Worm (Caenorhabditis elegans) whole organism, L3 larva: ENCODE results near the gene F36A4.4.

ENCODE experiments used
- R02D3.7 ChIP-seq: fragments of 150-350 bp; optimal IDR thresholded peaks from 2 replicates; lab custom pipeline; 2014; ENCODE audit warnings: missing biosample characterization, missing genetic modification characterization
- ZK546.5 ChIP-seq: sonication (generic microtip); optimal IDR thresholded peaks from 2 replicates; lab custom pipeline; 2017; ENCODE audit warnings: missing biosample characterization, missing genetic modification characterization
- aly-2 ChIP-seq: fragments of 150-350 bp; optimal IDR thresholded peaks from 2 replicates; lab custom pipeline; 2014; ENCODE audit warnings: missing biosample characterization, missing genetic modification characterization
- ama-1 ChIP-seq: fragments of 150-350 bp; optimal IDR thresholded peaks from 2 replicates; lab custom pipeline; 2018
- ceh-16 ChIP-seq: sonication (generic microtip); optimal IDR thresholded peaks from 2 replicates; lab custom pipeline; 2017; ENCODE audit warnings: missing biosample characterization, missing genetic modification characterization
- ceh-28 ChIP-seq: fragments of 150-350 bp; optimal IDR thresholded peaks from 2 replicates; lab custom pipeline; 2014; ENCODE audit warnings: missing biosample characterization, missing genetic modification reagents, missing genetic modification characterization
- ceh-82 ChIP-seq: fragments of 150-350 bp; optimal IDR thresholded peaks from 2 replicates; lab custom pipeline; 2014; ENCODE audit warnings: missing biosample characterization, missing genetic modification characterization
- daf-12 ChIP-seq: fragments of 150-350 bp; optimal IDR thresholded peaks from 2 replicates; lab custom pipeline; 2014; ENCODE audit warnings: missing biosample characterization, missing genetic modification reagents, missing genetic modification characterization
- egl-27 ChIP-seq: sonication (generic microtip); optimal IDR thresholded peaks from 4 replicates; lab custom pipeline; 2017; ENCODE audit warnings: missing biosample characterization, missing genetic modification reagents, missing genetic modification characterization
- egl-5 ChIP-seq: fragments of 150-350 bp; optimal IDR thresholded peaks from 2 replicates; lab custom pipeline; 2017; ENCODE audit warnings: missing biosample characterization, missing genetic modification reagents, missing genetic modification characterization, inconsistent platforms
- elt-1 ChIP-seq: fragments of 150-350 bp; optimal IDR thresholded peaks from 2 replicates; lab custom pipeline; 2014; ENCODE audit warnings: missing biosample characterization, missing genetic modification characterization
- elt-3 ChIP-seq, 3 experiments: fragments of 150-350 bp in 1 of 3; sonication (generic microtip) in 2 of 3; optimal IDR thresholded peaks; 2 replicates in 2 of 3; 4 replicates in 1 of 3; lab custom pipeline; 2014 to 2017; ENCODE audit warnings: missing biosample characterization in 3 of 3, missing genetic modification characterization in 3 of 3
- eor-1 ChIP-seq, 2 experiments: fragments of 150-350 bp; optimal IDR thresholded peaks; 2 replicates each; lab custom pipeline; 2014 to 2018; ENCODE audit warnings: missing biosample characterization in 2 of 2, missing genetic modification characterization in 2 of 2
- fkh-10 ChIP-seq: sonication (generic microtip); optimal IDR thresholded peaks from 2 replicates; lab custom pipeline; 2017; ENCODE audit warnings: missing biosample characterization, missing genetic modification reagents, missing genetic modification characterization
- fkh-2 ChIP-seq: fragments of 150-350 bp; optimal IDR thresholded peaks from 2 replicates; lab custom pipeline; 2014; ENCODE audit warnings: missing biosample characterization, missing genetic modification reagents, missing genetic modification characterization
- hmg-11 ChIP-seq: sonication (generic microtip); optimal IDR thresholded peaks from 2 replicates; lab custom pipeline; 2016; ENCODE audit warnings: missing genetic modification characterization, missing compliant biosample characterization
- jun-1 ChIP-seq: fragments of 150-350 bp; optimal IDR thresholded peaks from 2 replicates; lab custom pipeline; 2014; ENCODE audit warnings: missing biosample characterization, missing genetic modification reagents, missing genetic modification characterization
- lin-39 ChIP-seq: fragments of 150-350 bp; optimal IDR thresholded peaks from 2 replicates; lab custom pipeline; 2018; ENCODE audit warnings: missing biosample characterization, missing genetic modification reagents, missing genetic modification characterization
- lsy-12 ChIP-seq: sonication (generic microtip); optimal IDR thresholded peaks from 2 replicates; lab custom pipeline; 2016; ENCODE audit warnings: mild to moderate bottlenecking, missing genetic modification characterization, missing compliant biosample characterization
- mml-1 ChIP-seq: fragments of 150-350 bp; sonication (generic microtip); optimal IDR thresholded peaks from 3 replicates; lab custom pipeline; 2014; ENCODE audit warnings: missing biosample characterization, missing genetic modification characterization
- nhr-11 ChIP-seq: fragments of 150-350 bp; optimal IDR thresholded peaks from 2 replicates; lab custom pipeline; 2014; ENCODE audit warnings: missing biosample characterization, missing genetic modification characterization
- nhr-12 ChIP-seq: fragments of 150-350 bp; optimal IDR thresholded peaks from 2 replicates; lab custom pipeline; 2014; ENCODE audit warnings: missing biosample characterization, missing genetic modification characterization
- nhr-23 ChIP-seq: fragments of 150-350 bp; optimal IDR thresholded peaks from 2 replicates; lab custom pipeline; 2014; ENCODE audit warnings: missing biosample characterization, missing genetic modification reagents, missing genetic modification characterization
- nhr-25 ChIP-seq: sonication (generic microtip); optimal IDR thresholded peaks from 2 replicates; lab custom pipeline; 2017; ENCODE audit warnings: missing biosample characterization, missing genetic modification characterization
- nhr-28 ChIP-seq: fragments of 150-350 bp; optimal IDR thresholded peaks from 2 replicates; lab custom pipeline; 2014; ENCODE audit warnings: missing biosample characterization, missing genetic modification characterization
- nhr-43 ChIP-seq: sonication (generic microtip); optimal IDR thresholded peaks from 2 replicates; lab custom pipeline; 2016; ENCODE audit warnings: mild to moderate bottlenecking, missing genetic modification characterization, missing compliant biosample characterization; ENCODE audit not compliant: poor library complexity, severe bottlenecking
- nhr-67 ChIP-seq: fragments of 150-350 bp; optimal IDR thresholded peaks from 2 replicates; lab custom pipeline; 2014; ENCODE audit warnings: missing biosample characterization, missing genetic modification characterization
- pha-4 ChIP-seq: fragments of 150-350 bp; optimal IDR thresholded peaks from 2 replicates; lab custom pipeline; 2014; ENCODE audit warnings: missing biosample characterization, missing genetic modification reagents, missing genetic modification characterization
- pqm-1 ChIP-seq: fragments of 150-350 bp; optimal IDR thresholded peaks from 2 replicates; lab custom pipeline; 2017; ENCODE audit warnings: missing biosample characterization, missing genetic modification characterization, inconsistent platforms
- sea-2 ChIP-seq: fragments of 150-350 bp; sonication (generic microtip); optimal IDR thresholded peaks from 4 replicates; lab custom pipeline; 2014; ENCODE audit warnings: missing biosample characterization, missing genetic modification reagents, missing genetic modification characterization
- skn-1 ChIP-seq: fragments of 150-350 bp; optimal IDR thresholded peaks from 2 replicates; lab custom pipeline; 2014; ENCODE audit warnings: missing biosample characterization, missing genetic modification characterization
- snpc-4 ChIP-seq: fragments of 150-350 bp; optimal IDR thresholded peaks from 2 replicates; lab custom pipeline; 2014; ENCODE audit warnings: missing biosample characterization, missing genetic modification characterization
- tbx-2 ChIP-seq: sonication (generic microtip); optimal IDR thresholded peaks from 2 replicates; lab custom pipeline; 2016; ENCODE audit warnings: mild to moderate bottlenecking, missing genetic modification characterization, missing compliant biosample characterization
- unc-62 ChIP-seq: fragments of 150-350 bp; sonication (generic microtip); optimal IDR thresholded peaks from 4 replicates; lab custom pipeline; 2014; ENCODE audit warnings: missing biosample characterization, missing genetic modification reagents, missing genetic modification characterization
- zag-1 ChIP-seq: fragments of 150-350 bp; optimal IDR thresholded peaks from 2 replicates; lab custom pipeline; 2014; ENCODE audit warnings: missing biosample characterization, missing genetic modification characterization
- ztf-11 ChIP-seq: fragments of 150-350 bp; optimal IDR thresholded peaks from 2 replicates; lab custom pipeline; 2014; ENCODE audit warnings: missing biosample characterization, missing genetic modification characterization
- ztf-4 ChIP-seq: fragments of 150-350 bp; optimal IDR thresholded peaks from 2 replicates; lab custom pipeline; 2014; ENCODE audit warnings: missing biosample characterization, missing genetic modification characterization

F36A4.4 gene

ce11 chrIV:4292569-4292968 lies 25.1 kb downstream of the F36A4.4 start, which contains the start of gene F15E6.10:
TSS of gene F15E6.10 (plus strand) at chrIV:4292869.
- TF ChIP-seq R02D3.7 (tag; lab: Kevin White, UChicago) (no peak), ztf-4 (no peak), ztf-11 (tag; lab: Kevin White, UChicago) (no peak), zag-1 (tag; lab: Kevin White, UChicago) (no peak)
- TF ChIP-seq, all 47 proteins: peak for 0

ce11 chrIV:4294552-4294951 lies 27.1 kb downstream of the F36A4.4 start, which contains the start of gene F15E6.3:
TSS of gene F15E6.3 (plus strand) at chrIV:4294895.
- TF ChIP-seq ztf-4 (no peak), ceh-28 (tag; lab: Kevin White, UChicago) (peak; percentile 32), mml-1 (tag; lab: Kevin White, UChicago) (no peak), elt-1 (no peak), skn-1 (tag; lab: Kevin White, UChicago) (no peak), aly-2 (tag; lab: Kevin White, UChicago) (no peak), nhr-25 (tag; lab: Kevin White, UChicago) (peak; percentile 60), ama-1 (lab: Kevin White, UChicago) (no peak), nhr-28 (no peak), nhr-11 (tag; lab: Kevin White, UChicago) (no peak), lin-39 (tag; lab: Kevin White, UChicago) (no peak), ceh-16 (tag; lab: Kevin White, UChicago) (no peak), nhr-23 (tag; lab: Kevin White, UChicago) (peak; percentile 89), eor-1 (tag; optimal IDR thresholded peaks at IDR 0.05; lab: Kevin White, UChicago) (no peak), jun-1 (no peak), unc-62 (GFP tag; lab: Kevin White, UChicago) (no peak), ceh-82 (tag; lab: Kevin White, UChicago) (no peak), elt-3 (tag; optimal IDR thresholded peaks at IDR 0.05; lab: Kevin White, UChicago) (peak in 1 of 3 experiments; percentile 36), fkh-10 (GFP tag; lab: Kevin White, UChicago) (no peak), nhr-43 (peak; percentile 76), nhr-67 (no peak), daf-12 (tag; lab: Kevin White, UChicago) (no peak), sea-2 (GFP tag; lab: Kevin White, UChicago) (no peak), snpc-4 (tag; lab: Kevin White, UChicago) (no peak), zag-1 (tag; lab: Kevin White, UChicago) (no peak)

ce11 chrIV:4298983-4299382 lies 31.6 kb downstream of the F36A4.4 start, which contains the start of gene F15E6.9:
TSS of gene F15E6.9 (minus strand) at chrIV:4299083.
- TF ChIP-seq eor-1 (tag; optimal IDR thresholded peaks at IDR 0.05; lab: Kevin White, UChicago), result no peak
- TF ChIP-seq elt-1, result no peak
- no peak for TF ChIP-seq jun-1
- no peak for TF ChIP-seq nhr-25 (tag; lab: Kevin White, UChicago)
- TF ChIP-seq tbx-2 (tag; lab: Kevin White, UChicago), result no peak
- no peak for TF ChIP-seq egl-27 (tag; lab: Kevin White, UChicago)
- TF ChIP-seq fkh-2, result no peak
- TF ChIP-seq nhr-23 (tag; lab: Kevin White, UChicago), result no peak
- TF ChIP-seq pqm-1 (tag; lab: Kevin White, UChicago), result no peak
- no peak for TF ChIP-seq egl-5
- no peak for TF ChIP-seq ztf-11 (tag; lab: Kevin White, UChicago)
- no peak for TF ChIP-seq lsy-12 (tag; lab: Kevin White, UChicago)
- no peak for TF ChIP-seq nhr-12 (tag; lab: Kevin White, UChicago)
- TF ChIP-seq unc-62 (GFP tag; lab: Kevin White, UChicago), result no peak
- TF ChIP-seq ceh-28 (tag; lab: Kevin White, UChicago), result no peak
- no peak for TF ChIP-seq hmg-11 (tag; lab: Kevin White, UChicago)
- TF ChIP-seq pha-4, result no peak

- TF ChIP-seq nhr-43, result peak; percentile 57
- TF ChIP-seq ceh-16 (tag; lab: Kevin White, UChicago), result no peak
- TF ChIP-seq nhr-23 (tag; lab: Kevin White, UChicago), result peak; percentile 19
- TF ChIP-seq ZK546.5 (tag; lab: Kevin White, UChicago), result no peak
- TF ChIP-seq skn-1 (tag; lab: Kevin White, UChicago), result no peak
- peak; percentile 54 for TF ChIP-seq nhr-25 (tag; lab: Kevin White, UChicago)
- no peak for TF ChIP-seq nhr-12 (tag; lab: Kevin White, UChicago)
Observed at ce11 chrIV:4299994-4300393, 32.6 kb downstream of the F36A4.4 start.
